Worm (Caenorhabditis elegans): ENCODE results near the gene ZK1240.3.

Gene ZK1240.3

ce11 chrII:2288798-2289197 lies 31.3 kb upstream of the ZK1240.3 start, which contains the start of the genes K09F6.10 and K09F6.13:
Gene K09F6.10, minus strand, starts transcription at chrII:2288883.
Gene K09F6.13, plus strand, starts transcription at chrII:2289114.
- TF ChIP-seq flt-1 (GFP tag; IDR thresholded peaks at IDR 0.05) (no peak), pes-1 (GFP tag; IDR thresholded peaks at IDR 0.05) (no peak), tbx-11 (GFP tag; IDR thresholded peaks at IDR 0.05) (no peak), scrt-1 (GFP tag; IDR thresholded peaks at IDR 0.05) (no peak), ceh-36 (tag; optimal IDR thresholded peaks at IDR 0.05) (no peak), tbx-37 (GFP tag; conservative IDR thresholded peaks at IDR 0.05) (no peak), ceh-13 (GFP tag; optimal IDR thresholded peaks at IDR 0.05) (no peak), ets-7 (tag; optimal IDR thresholded peaks at IDR 0.05) (no peak), hnd-1 (tag; optimal IDR thresholded peaks at IDR 0.05) (no peak), sea-1 (GFP tag; conservative IDR thresholded peaks at IDR 0.05) (no peak), F13C5.2 (tag; optimal IDR thresholded peaks at IDR 0.05) (no peak)

ce11 chrII:2289441-2289840 lies 30.7 kb upstream of the ZK1240.3 start:
- TF ChIP-seq pes-1 (GFP tag; IDR thresholded peaks at IDR 0.05) (no peak), flt-1 (GFP tag; IDR thresholded peaks at IDR 0.05) (no peak)

ce11 chrII:2292027-2292426 lies 28.1 kb upstream of the ZK1240.3 start, which contains the start of gene K09F6.7:
Gene K09F6.7, minus strand, starts transcription at chrII:2292127.
- TF ChIP-seq hmbx-1 (tag; optimal IDR thresholded peaks at IDR 0.05) (no peak), pes-1 (GFP tag; IDR thresholded peaks at IDR 0.05) (no peak), scrt-1 (GFP tag; IDR thresholded peaks at IDR 0.05) (no peak), tbx-37 (GFP tag; conservative IDR thresholded peaks at IDR 0.05) (no peak), flt-1 (GFP tag; IDR thresholded peaks at IDR 0.05) (no peak), ama-1 (optimal IDR thresholded peaks at IDR 0.05) (no peak), F13C5.2 (tag; optimal IDR thresholded peaks at IDR 0.05) (no peak), ets-7 (tag; optimal IDR thresholded peaks at IDR 0.05) (no peak), tra-4 (tag; optimal IDR thresholded peaks at IDR 0.05) (no peak), sea-1 (GFP tag; conservative IDR thresholded peaks at IDR 0.05) (no peak), hmg-4 (GFP tag; optimal IDR thresholded peaks at IDR 0.05) (no peak), tbx-11 (GFP tag; IDR thresholded peaks at IDR 0.05) (no peak)

- TF ChIP-seq flt-1 (GFP tag; IDR thresholded peaks at IDR 0.05): no peak
- TF ChIP-seq hmbx-1 (tag; optimal IDR thresholded peaks at IDR 0.05): no peak
- TF ChIP-seq tbx-37 (GFP tag; conservative IDR thresholded peaks at IDR 0.05): no peak
- TF ChIP-seq hmg-4 (GFP tag; optimal IDR thresholded peaks at IDR 0.05): no peak
- no peak for TF ChIP-seq tra-4 (tag; optimal IDR thresholded peaks at IDR 0.05)
- TF ChIP-seq ceh-13 (GFP tag; optimal IDR thresholded peaks at IDR 0.05): no peak
- TF ChIP-seq B0310.2 (tag; optimal IDR thresholded peaks at IDR 0.05): no peak
- TF ChIP-seq ceh-36 (tag; optimal IDR thresholded peaks at IDR 0.05): no peak
- TF ChIP-seq pes-1 (GFP tag; IDR thresholded peaks at IDR 0.05): no peak
- no peak for TF ChIP-seq F13C5.2 (tag; optimal IDR thresholded peaks at IDR 0.05)
- TF ChIP-seq tbx-11 (GFP tag; IDR thresholded peaks at IDR 0.05): no peak
- no peak for TF ChIP-seq scrt-1 (GFP tag; IDR thresholded peaks at IDR 0.05)
- TF ChIP-seq aly-1 (tag; optimal IDR thresholded peaks at IDR 0.05): no peak
- TF ChIP-seq ama-1 (optimal IDR thresholded peaks at IDR 0.05): no peak
- TF ChIP-seq ets-7 (tag; optimal IDR thresholded peaks at IDR 0.05): no peak
- no peak for TF ChIP-seq hnd-1 (tag; optimal IDR thresholded peaks at IDR 0.05)
Measured at ce11 chrII:2292549-2292948, 27.6 kb upstream of the ZK1240.3 start.

ce11 chrII:2295817-2296315 lies 24.3 kb upstream of the ZK1240.3 start, which contains the start of gene fbxc-25:
Gene fbxc-25, minus strand, starts transcription at chrII:2296265.
- TF ChIP-seq tra-4 (tag; optimal IDR thresholded peaks at IDR 0.05): no peak
- TF ChIP-seq ceh-36 (tag; optimal IDR thresholded peaks at IDR 0.05): no peak
- no peak for TF ChIP-seq ets-7 (tag; optimal IDR thresholded peaks at IDR 0.05)
- no peak for TF ChIP-seq tbx-11 (GFP tag; IDR thresholded peaks at IDR 0.05)
- TF ChIP-seq hmg-4 (GFP tag; optimal IDR thresholded peaks at IDR 0.05): no peak
- TF ChIP-seq pes-1 (GFP tag; IDR thresholded peaks at IDR 0.05): no peak
- no peak for TF ChIP-seq hnd-1 (tag; optimal IDR thresholded peaks at IDR 0.05)
- no peak for TF ChIP-seq F13C5.2 (tag; optimal IDR thresholded peaks at IDR 0.05)
- TF ChIP-seq tbx-37 (GFP tag; conservative IDR thresholded peaks at IDR 0.05): no peak
- no peak for TF ChIP-seq B0310.2 (tag; optimal IDR thresholded peaks at IDR 0.05)
- TF ChIP-seq ceh-13 (GFP tag; optimal IDR thresholded peaks at IDR 0.05): no peak
- TF ChIP-seq ama-1 (optimal IDR thresholded peaks at IDR 0.05): no peak
- no peak for TF ChIP-seq flt-1 (GFP tag; IDR thresholded peaks at IDR 0.05)
- no peak for TF ChIP-seq aly-1 (tag; optimal IDR thresholded peaks at IDR 0.05)
- no peak for TF ChIP-seq sea-1 (GFP tag; conservative IDR thresholded peaks at IDR 0.05)
- TF ChIP-seq scrt-1 (GFP tag; IDR thresholded peaks at IDR 0.05): no peak
- no peak for TF ChIP-seq hmbx-1 (tag; optimal IDR thresholded peaks at IDR 0.05)

- TF ChIP-seq sea-1 (GFP tag; conservative IDR thresholded peaks at IDR 0.05) (no peak), scrt-1 (GFP tag; IDR thresholded peaks at IDR 0.05) (no peak), tbx-37 (GFP tag; conservative IDR thresholded peaks at IDR 0.05) (no peak)
Measured at ce11 chrII:2298742-2299141, 21.4 kb upstream of the ZK1240.3 start, which contains the start of gene B0281.4. Gene B0281.4, minus strand, starts transcription at chrII:2298842.

ce11 chrII:2300861-2301260 lies 19.3 kb upstream of the ZK1240.3 start, which contains the start of gene B0281.5:
Gene B0281.5, minus strand, starts transcription at chrII:2300961.
- TF ChIP-seq hmg-4 (GFP tag; optimal IDR thresholded peaks at IDR 0.05): no peak
- no peak for TF ChIP-seq B0310.2 (tag; optimal IDR thresholded peaks at IDR 0.05)
- TF ChIP-seq tbx-37 (GFP tag; conservative IDR thresholded peaks at IDR 0.05): no peak
- TF ChIP-seq pes-1 (GFP tag; IDR thresholded peaks at IDR 0.05): no peak
- TF ChIP-seq tbx-11 (GFP tag; IDR thresholded peaks at IDR 0.05): no peak
- TF ChIP-seq hmbx-1 (tag; optimal IDR thresholded peaks at IDR 0.05): no peak
- TF ChIP-seq ets-7 (tag; optimal IDR thresholded peaks at IDR 0.05): no peak
- TF ChIP-seq ama-1 (optimal IDR thresholded peaks at IDR 0.05): no peak
- no peak for TF ChIP-seq ceh-36 (tag; optimal IDR thresholded peaks at IDR 0.05)
- no peak for TF ChIP-seq F13C5.2 (tag; optimal IDR thresholded peaks at IDR 0.05)
- no peak for TF ChIP-seq flt-1 (GFP tag; IDR thresholded peaks at IDR 0.05)
- no peak for TF ChIP-seq ceh-13 (GFP tag; optimal IDR thresholded peaks at IDR 0.05)
- no peak for TF ChIP-seq aly-1 (tag; optimal IDR thresholded peaks at IDR 0.05)
- TF ChIP-seq hnd-1 (tag; optimal IDR thresholded peaks at IDR 0.05): no peak
- TF ChIP-seq sea-1 (GFP tag; conservative IDR thresholded peaks at IDR 0.05): no peak
- no peak for TF ChIP-seq tra-4 (tag; optimal IDR thresholded peaks at IDR 0.05)
